Fruit fly (Drosophila melanogaster) whole organism, embryonic: Measurements from ENCODE around the gene Mics1.
A peak's percentile ranks its signal among the peaks of the same experiment; 100 is the strongest.

ENCODE experiments used
- C15 ChIP-seq: fragments of 200-800 bp; sonication (Bioruptor generic); IDR thresholded peaks from 3 replicates; pipeline ENCODE4 v1.3.6; 2022; ENCODE audit warnings: missing biosample characterization, missing genetic modification characterization
- CG10979 ChIP-seq: fragments of 200-800 bp; sonication (Bioruptor generic); optimal IDR thresholded peaks from 2 replicates; lab custom pipeline; 2018; ENCODE audit warnings: missing biosample characterization, mild to moderate bottlenecking, missing genetic modification characterization, moderate library complexity
- CG11085 ChIP-seq: fragments of 200-800 bp; sonication (Bioruptor generic); IDR thresholded peaks from 2 replicates; pipeline ENCODE4 v1.3.6; 2022; ENCODE audit warnings: missing biosample characterization, missing genetic modification characterization
- CG12299 ChIP-seq: fragments of 200-800 bp; sonication (Bioruptor generic); optimal IDR thresholded peaks from 2 replicates; lab custom pipeline; 2018; ENCODE audit warnings: missing biosample characterization, mild to moderate bottlenecking, missing genetic modification characterization
- CG1233 ChIP-seq: fragments of 200-800 bp; sonication (Bioruptor generic); optimal IDR thresholded peaks from 4 replicates; lab custom pipeline; 2018; ENCODE audit warnings: missing biosample characterization, mild to moderate bottlenecking, missing genetic modification characterization
- CG12769 ChIP-seq: fragments of 200-800 bp; sonication (Bioruptor generic); optimal IDR thresholded peaks from 2 replicates; lab custom pipeline; 2019; ENCODE audit warnings: missing biosample characterization, mild to moderate bottlenecking, missing genetic modification characterization, moderate library complexity
- CG14050 ChIP-seq: fragments of 200-800 bp; sonication (Bioruptor generic); IDR thresholded peaks from 3 replicates; pipeline ENCODE4 v1.3.6; 2022; ENCODE audit warnings: missing biosample characterization, missing genetic modification characterization
- CG15269 ChIP-seq: fragments of 200-800 bp; sonication (Bioruptor generic); optimal IDR thresholded peaks from 2 replicates; lab custom pipeline; 2018; ENCODE audit warnings: missing biosample characterization, mild to moderate bottlenecking, missing genetic modification characterization, moderate library complexity
- CG15514 ChIP-seq: fragments of 200-800 bp; sonication (Bioruptor generic); optimal IDR thresholded peaks from 3 replicates; lab custom pipeline; 2017; ENCODE audit warnings: missing biosample characterization, missing genetic modification characterization, mild to moderate bottlenecking, moderate library complexity, missing genetic modification reagents
- CG1792 ChIP-seq: fragments of 200-800 bp; sonication (Bioruptor generic); optimal IDR thresholded peaks from 2 replicates; lab custom pipeline; 2016; ENCODE audit warnings: missing biosample characterization, missing genetic modification characterization
- CG30403 ChIP-seq: fragments of 200-800 bp; sonication (Bioruptor generic); optimal IDR thresholded peaks from 3 replicates; lab custom pipeline; 2016; ENCODE audit warnings: missing biosample characterization, missing genetic modification characterization
- CG31224 ChIP-seq: fragments of 200-800 bp; sonication (Bioruptor generic); IDR thresholded peaks from 2 replicates; pipeline ENCODE4 v1.3.6; 2022; ENCODE audit warnings: missing biosample characterization, missing genetic modification characterization
- CG31441 ChIP-seq: fragments of 200-800 bp; sonication (Bioruptor generic); IDR thresholded peaks from 2 replicates; pipeline ENCODE4 v1.3.6; 2022; ENCODE audit warnings: missing biosample characterization, missing genetic modification characterization
- CG32532 ChIP-seq: fragments of 200-800 bp; sonication (Bioruptor generic); IDR thresholded peaks from 2 replicates; pipeline ENCODE4 v1.3.6; 2022; ENCODE audit warnings: missing biosample characterization, missing genetic modification characterization
- CG32772 ChIP-seq: fragments of 200-800 bp; sonication (Bioruptor generic); IDR thresholded peaks from 2 replicates; pipeline ENCODE4 v1.3.6; 2022; ENCODE audit warnings: missing biosample characterization, missing genetic modification characterization
- CG5953 ChIP-seq: fragments of 200-800 bp; sonication (Bioruptor generic); IDR thresholded peaks from 2 replicates; pipeline ENCODE4 v1.3.6; 2022; ENCODE audit warnings: missing biosample characterization, missing genetic modification characterization
- CoRest ChIP-seq: fragments of 200-800 bp; sonication (Bioruptor generic); optimal IDR thresholded peaks from 3 replicates; lab custom pipeline; 2018; ENCODE audit warnings: missing biosample characterization, mild to moderate bottlenecking, missing genetic modification characterization, moderate library complexity
- D19B ChIP-seq: fragments of 200-800 bp; sonication (Bioruptor generic); optimal IDR thresholded peaks from 2 replicates; lab custom pipeline; 2017; ENCODE audit warnings: missing biosample characterization, mild to moderate bottlenecking, missing genetic modification characterization
- HLH4C ChIP-seq: fragments of 200-800 bp; sonication (Bioruptor generic); IDR thresholded peaks from 3 replicates; pipeline ENCODE4 v1.3.6; 2022; ENCODE audit warnings: missing biosample characterization, missing genetic modification characterization; ENCODE audit not compliant: partially characterized antibody
- Hey ChIP-seq: fragments of 200-800 bp; sonication (Bioruptor generic); optimal IDR thresholded peaks from 3 replicates; lab custom pipeline; 2018; ENCODE audit warnings: missing biosample characterization, mild to moderate bottlenecking, missing genetic modification characterization
- HmgZ ChIP-seq: fragments of 200-800 bp; sonication (Bioruptor generic); optimal IDR thresholded peaks from 2 replicates; lab custom pipeline; 2018; ENCODE audit warnings: missing biosample characterization, mild to moderate bottlenecking, missing genetic modification characterization
- Oaz ChIP-seq: fragments of 200-800 bp; sonication (Bioruptor generic); IDR thresholded peaks from 2 replicates; pipeline ENCODE4 v1.3.6; 2022; ENCODE audit warnings: missing biosample characterization, missing genetic modification characterization
- PHDP ChIP-seq: fragments of 200-800 bp; sonication (Bioruptor generic); optimal IDR thresholded peaks from 3 replicates; lab custom pipeline; 2018; ENCODE audit warnings: missing biosample characterization, mild to moderate bottlenecking, missing genetic modification characterization, moderate library complexity
- Scr ChIP-seq: fragments of 200-800 bp; sonication (Bioruptor generic); IDR thresholded peaks from 2 replicates; pipeline ENCODE4 v1.3.6; 2022; ENCODE audit warnings: missing biosample characterization, missing genetic modification characterization; ENCODE audit not compliant: partially characterized antibody
- Sry-β ChIP-seq: fragments of 200-800 bp; sonication (Bioruptor generic); optimal IDR thresholded peaks from 2 replicates; lab custom pipeline; 2018; ENCODE audit warnings: missing biosample characterization, mild to moderate bottlenecking, missing genetic modification characterization, moderate library complexity
- al ChIP-seq: fragments of 200-800 bp; sonication (Bioruptor generic); IDR thresholded peaks from 2 replicates; pipeline ENCODE4 v1.3.6; 2022; ENCODE audit warnings: missing biosample characterization, missing genetic modification characterization
- amos ChIP-seq: fragments of 200-800 bp; sonication (Bioruptor generic); IDR thresholded peaks from 2 replicates; pipeline ENCODE4 v1.3.6; 2022; ENCODE audit warnings: missing biosample characterization, missing genetic modification characterization; ENCODE audit not compliant: partially characterized antibody
- ase ChIP-seq: fragments of 200-800 bp; sonication (Bioruptor generic); IDR thresholded peaks from 3 replicates; pipeline ENCODE4 v1.3.6; 2022; ENCODE audit warnings: missing biosample characterization, missing genetic modification characterization
- bowl ChIP-seq: fragments of 200-800 bp; sonication (Bioruptor generic); IDR thresholded peaks from 2 replicates; pipeline ENCODE4 v1.3.6; 2022; ENCODE audit warnings: missing biosample characterization, missing genetic modification characterization
- dmrt11E ChIP-seq: fragments of 200-800 bp; sonication (Bioruptor generic); optimal IDR thresholded peaks from 3 replicates; lab custom pipeline; 2018; ENCODE audit warnings: missing biosample characterization, mild to moderate bottlenecking, missing genetic modification characterization, moderate library complexity
- dmrt99B ChIP-seq: fragments of 200-800 bp; sonication (Bioruptor generic); optimal IDR thresholded peaks from 2 replicates; lab custom pipeline; 2018; ENCODE audit warnings: missing biosample characterization, mild to moderate bottlenecking, missing genetic modification characterization, moderate library complexity
- esg ChIP-seq: fragments of 200-800 bp; sonication (Bioruptor generic); conservative IDR thresholded peaks from 2 replicates; pipeline ENCODE4 v1.3.6; 2022; ENCODE audit warnings: missing biosample characterization, missing genetic modification characterization
- fd96Cb ChIP-seq: fragments of 200-800 bp; sonication (Bioruptor generic); optimal IDR thresholded peaks from 2 replicates; lab custom pipeline; 2018; ENCODE audit warnings: missing biosample characterization, mild to moderate bottlenecking, missing genetic modification characterization, moderate library complexity
- gsb ChIP-seq: fragments of 200-800 bp; sonication (Bioruptor generic); IDR thresholded peaks from 2 replicates; pipeline ENCODE4 v1.3.6; 2022; ENCODE audit warnings: missing biosample characterization, missing genetic modification characterization
- ind ChIP-seq: fragments of 200-800 bp; sonication (Bioruptor generic); optimal IDR thresholded peaks from 3 replicates; lab custom pipeline; 2016; ENCODE audit warnings: missing biosample characterization, missing genetic modification characterization
- jumu ChIP-seq: fragments of 200-800 bp; sonication (Bioruptor generic); optimal IDR thresholded peaks from 3 replicates; lab custom pipeline; 2016; ENCODE audit warnings: missing biosample characterization, missing genetic modification characterization
- maf-S ChIP-seq: fragments of 200-800 bp; sonication (Bioruptor generic); optimal IDR thresholded peaks from 2 replicates; lab custom pipeline; 2016; ENCODE audit warnings: missing biosample characterization, missing genetic modification characterization
- mld ChIP-seq: fragments of 200-800 bp; sonication (Bioruptor generic); IDR thresholded peaks from 3 replicates; pipeline ENCODE4 v1.3.6; 2022; ENCODE audit warnings: missing biosample characterization, missing genetic modification characterization; ENCODE audit not compliant: partially characterized antibody
- nmo ChIP-seq: fragments of 200-800 bp; sonication (Bioruptor generic); optimal IDR thresholded peaks from 2 replicates; lab custom pipeline; 2018; ENCODE audit warnings: missing biosample characterization, mild to moderate bottlenecking, missing genetic modification characterization, moderate library complexity
- pnt ChIP-seq: fragments of 200-800 bp; sonication (Bioruptor generic); optimal IDR thresholded peaks from 3 replicates; lab custom pipeline; 2016; ENCODE audit warnings: missing biosample characterization, missing genetic modification characterization
- pum ChIP-seq: fragments of 200-800 bp; sonication (Bioruptor generic); optimal IDR thresholded peaks from 2 replicates; lab custom pipeline; 2016; ENCODE audit warnings: missing biosample characterization, missing genetic modification characterization
- row ChIP-seq: fragments of 200-800 bp; sonication (Bioruptor generic); IDR thresholded peaks from 3 replicates; pipeline ENCODE4 v1.3.6; 2022; ENCODE audit warnings: missing biosample characterization, missing genetic modification characterization
- sd ChIP-seq: fragments of 200-800 bp; sonication (Bioruptor generic); optimal IDR thresholded peaks from 3 replicates; lab custom pipeline; 2018; ENCODE audit warnings: missing biosample characterization, mild to moderate bottlenecking, missing genetic modification characterization, moderate library complexity
- sna ChIP-seq: fragments of 200-800 bp; sonication (Bioruptor generic); IDR thresholded peaks from 2 replicates; pipeline ENCODE4 v1.3.6; 2022; ENCODE audit warnings: missing biosample characterization, missing genetic modification characterization; ENCODE audit not compliant: partially characterized antibody
- sob ChIP-seq: fragments of 200-800 bp; sonication (Bioruptor generic); IDR thresholded peaks from 2 replicates; pipeline ENCODE4 v1.3.6; 2022; ENCODE audit warnings: missing biosample characterization, missing genetic modification characterization
- tin ChIP-seq: fragments of 200-800 bp; sonication (Bioruptor generic); optimal IDR thresholded peaks from 3 replicates; lab custom pipeline; 2016; ENCODE audit warnings: missing biosample characterization, missing genetic modification characterization
- tll ChIP-seq, 2 experiments: fragments of 200-800 bp in 1 of 2; fragments of >200 bp in 1 of 2; sonication (Bioruptor generic) in 1 of 2; optimal IDR thresholded peaks; 2 replicates each; lab custom pipeline; 2017 to 2019; ENCODE audit warnings: missing biosample characterization in 2 of 2, missing genetic modification characterization in 2 of 2, mild to moderate bottlenecking in 1 of 2, moderate library complexity in 1 of 2
- tna ChIP-seq: fragments of 200-800 bp; sonication (Bioruptor generic); IDR thresholded peaks from 2 replicates; pipeline ENCODE4 v1.3.6; 2022; ENCODE audit warnings: missing biosample characterization, missing genetic modification characterization; ENCODE audit not compliant: partially characterized antibody
- wdn ChIP-seq: fragments of 200-800 bp; sonication (Bioruptor generic); IDR thresholded peaks from 2 replicates; pipeline ENCODE4 v1.3.6; 2022; ENCODE audit warnings: missing biosample characterization, missing genetic modification characterization
- wor ChIP-seq: fragments of 200-800 bp; sonication (Bioruptor generic); IDR thresholded peaks from 2 replicates; pipeline ENCODE4 v1.3.6; 2022; ENCODE audit warnings: missing biosample characterization, missing genetic modification characterization

The Mics1 gene

dm6 chr3R:7492099-7492498 is 10.1 kb downstream of the Mics1 start (continued):
- 0 out of 2 replicates have a peak, but pooled peaks have one; percentile 38 for TF ChIP-seq sna (GFP tag; lab: Robert Waterston, UW)
- peak; percentile 12; the same call in 1 of the 2 replicates for TF ChIP-seq CG32532 (GFP tag; lab: Robert Waterston, UW)
- TF ChIP-seq HmgZ (tag; lab: Kevin White, UChicago), result peak; percentile 33
- no peak for TF ChIP-seq sd (tag; lab: Kevin White, UChicago)
- no peak for TF ChIP-seq PHDP (tag; lab: Kevin White, UChicago)
- no peak for TF ChIP-seq gsb (GFP tag; lab: Robert Waterston, UW)
- 0 out of 2 replicates have a peak, but pooled peaks have one; percentile 10 for TF ChIP-seq CG31441 (GFP tag; lab: Robert Waterston, UW)
- TF ChIP-seq CG5953, result peak; percentile 52; the same call in 1 of the 2 replicates
- TF ChIP-seq tin (GFP tag; lab: Kevin White, UChicago), result peak; percentile 4
- no peak for TF ChIP-seq jumu
- no peak for TF ChIP-seq Oaz (GFP tag; lab: Robert Waterston, UW)
- no peak for TF ChIP-seq CG10979
- TF ChIP-seq tll (GFP tag; optimal IDR thresholded peaks at IDR 0.05; lab: Kevin White, UChicago), result no peak
- no peak for TF ChIP-seq Hey
- no peak for TF ChIP-seq CG1233 (GFP tag; lab: Kevin White, UChicago)
- TF ChIP-seq esg (GFP tag; lab: Robert Waterston, UW), result 0 out of 2 replicates have a peak, but pooled peaks have one; percentile 10
- TF ChIP-seq CG14050 (GFP tag; lab: Robert Waterston, UW), result no peak
- peak; percentile 9 for TF ChIP-seq CG15514 (GFP tag; lab: Kevin White, UChicago)
- no peak for TF ChIP-seq bowl (GFP tag; lab: Robert Waterston, UW)
- TF ChIP-seq tna, result peak; percentile 92
- no peak for TF ChIP-seq fd96Cb (tag; lab: Kevin White, UChicago)
- TF ChIP-seq al (GFP tag; lab: Robert Waterston, UW), result peak; percentile 41; the same call in 1 of the 2 replicates
- peak; percentile 46 for TF ChIP-seq CoRest (tag; lab: Kevin White, UChicago)
- TF ChIP-seq D19B (GFP tag; lab: Kevin White, UChicago), result peak; percentile 98
- TF ChIP-seq mld (GFP tag; lab: Robert Waterston, UW), result 0 out of 3 replicates have a peak, but pooled peaks have one; percentile 11
- TF ChIP-seq CG11085 (GFP tag; lab: Robert Waterston, UW), result no peak
- TF ChIP-seq amos (GFP tag; lab: Robert Waterston, UW), result peak; percentile 47; the same call in 1 of the 2 replicates
- TF ChIP-seq Sry-β (GFP tag; lab: Kevin White, UChicago), result no peak
- peak; percentile 57 for TF ChIP-seq sob (GFP tag; lab: Robert Waterston, UW)
- no peak for TF ChIP-seq wdn
- peak; percentile 66 for TF ChIP-seq row (GFP tag; lab: Robert Waterston, UW)
- TF ChIP-seq CG15269 (tag; lab: Kevin White, UChicago), result peak; percentile 41
- TF ChIP-seq CG32772 (GFP tag; lab: Robert Waterston, UW), result 0 out of 2 replicates have a peak, but pooled peaks have one; percentile 15
- peak; percentile 40 for TF ChIP-seq nmo (GFP tag; lab: Kevin White, UChicago)
- peak; percentile 6 for TF ChIP-seq ind (GFP tag; lab: Kevin White, UChicago)
- TF ChIP-seq Scr (GFP tag; lab: Robert Waterston, UW), result peak; percentile 55
- TF ChIP-seq CG1792, result no peak
- no peak for TF ChIP-seq C15 (GFP tag; lab: Robert Waterston, UW)
- no peak for TF ChIP-seq CG12299 (tag; lab: Kevin White, UChicago)
- no peak for TF ChIP-seq dmrt11E (tag; lab: Kevin White, UChicago)
- TF ChIP-seq dmrt99B (tag; lab: Kevin White, UChicago), result peak; percentile 22
- TF ChIP-seq CG12769, result peak; percentile 32
- TF ChIP-seq pum (GFP tag; lab: Kevin White, UChicago), result peak; percentile 22
- no peak for TF ChIP-seq ase (GFP tag; lab: Robert Waterston, UW)
- TF ChIP-seq wor (GFP tag; lab: Robert Waterston, UW), result no peak
- no peak for TF ChIP-seq pnt (GFP tag; lab: Kevin White, UChicago)
- no peak for TF ChIP-seq CG31224 (GFP tag; lab: Robert Waterston, UW)
- peak; percentile 48 for TF ChIP-seq CG30403 (GFP tag; lab: Kevin White, UChicago)
- no peak for TF ChIP-seq maf-S (GFP tag; lab: Kevin White, UChicago)
- peak; percentile 91 for TF ChIP-seq HLH4C
